Fruit fly (Drosophila melanogaster) whole organism, embryonic: Measurements from ENCODE around the gene CG7810.

Experiments used
- Adf1 ChIP-seq: fragments of 200-800 bp; sonication (Bioruptor generic); IDR thresholded peaks from 2 replicates; pipeline ENCODE4 v1.3.6; 2022; ENCODE audit warnings: missing biosample characterization, missing genetic modification characterization
- Antp ChIP-seq: fragments of 200-800 bp; sonication (Bioruptor generic); optimal IDR thresholded peaks from 3 replicates; lab custom pipeline; 2016; ENCODE audit warnings: missing biosample characterization, missing genetic modification characterization
- Atf3 ChIP-seq: fragments of 200-800 bp; sonication (Bioruptor generic); optimal IDR thresholded peaks from 3 replicates; lab custom pipeline; 2016; ENCODE audit warnings: missing biosample characterization, missing genetic modification characterization
- CG10654 ChIP-seq: fragments of 200-800 bp; sonication (Bioruptor generic); optimal IDR thresholded peaks from 2 replicates; lab custom pipeline; 2016; ENCODE audit warnings: missing biosample characterization, missing genetic modification characterization
- CG10979 ChIP-seq: fragments of 200-800 bp; sonication (Bioruptor generic); optimal IDR thresholded peaks from 2 replicates; lab custom pipeline; 2018; ENCODE audit warnings: missing biosample characterization, mild to moderate bottlenecking, missing genetic modification characterization, moderate library complexity
- CG11398 ChIP-seq: fragments of 200-800 bp; sonication (Bioruptor generic); optimal IDR thresholded peaks from 2 replicates; lab custom pipeline; 2016; ENCODE audit warnings: missing biosample characterization, missing genetic modification characterization
- CG11696 ChIP-seq: fragments of 200-800 bp; sonication (Bioruptor generic); IDR thresholded peaks from 2 replicates; pipeline ENCODE4 v1.3.6; 2022; ENCODE audit warnings: missing biosample characterization, missing genetic modification characterization
- CG12219 ChIP-seq: fragments of 200-800 bp; sonication (Bioruptor generic); optimal IDR thresholded peaks from 3 replicates; lab custom pipeline; 2018; ENCODE audit warnings: missing biosample characterization, mild to moderate bottlenecking, missing genetic modification characterization
- CG12236 ChIP-seq: fragments of 200-800 bp; sonication (Bioruptor generic); optimal IDR thresholded peaks from 2 replicates; lab custom pipeline; 2016; ENCODE audit warnings: missing biosample characterization, missing genetic modification characterization
- CG14014 ChIP-seq: fragments of 200-800 bp; sonication (Bioruptor generic); IDR thresholded peaks from 2 replicates; pipeline ENCODE4 v1.3.6; 2022; ENCODE audit warnings: missing biosample characterization, missing genetic modification characterization
- CG15479 ChIP-seq: fragments of 200-800 bp; sonication (Bioruptor generic); optimal IDR thresholded peaks from 3 replicates; lab custom pipeline; 2019; ENCODE audit warnings: missing biosample characterization, mild to moderate bottlenecking, missing genetic modification characterization, moderate library complexity
- CG16815 ChIP-seq: fragments of 200-800 bp; sonication (Bioruptor generic); optimal IDR thresholded peaks from 3 replicates; lab custom pipeline; 2017; ENCODE audit warnings: missing biosample characterization, mild to moderate bottlenecking, missing genetic modification characterization
- CG16863 ChIP-seq: fragments of 200-800 bp; sonication (Bioruptor generic); optimal IDR thresholded peaks from 3 replicates; lab custom pipeline; 2016; ENCODE audit warnings: missing biosample characterization, missing genetic modification characterization
- CG17912 ChIP-seq: fragments of 200-800 bp; sonication (Bioruptor generic); optimal IDR thresholded peaks from 2 replicates; lab custom pipeline; 2018; ENCODE audit warnings: missing biosample characterization, mild to moderate bottlenecking, missing genetic modification characterization
- CG6175 ChIP-seq: fragments of 200-800 bp; sonication (Bioruptor generic); IDR thresholded peaks from 3 replicates; pipeline ENCODE4 v1.3.6; 2022; ENCODE audit warnings: missing biosample characterization, missing genetic modification characterization
- CG6689 ChIP-seq: fragments of 200-800 bp; sonication (Bioruptor generic); IDR thresholded peaks from 2 replicates; pipeline ENCODE4 v1.3.6; 2022; ENCODE audit warnings: missing biosample characterization, missing genetic modification characterization
- CG7271 ChIP-seq: fragments of 200-800 bp; sonication (Bioruptor generic); optimal IDR thresholded peaks from 2 replicates; lab custom pipeline; 2018; ENCODE audit warnings: missing biosample characterization, mild to moderate bottlenecking, missing genetic modification characterization, moderate library complexity
- CG7357 ChIP-seq: fragments of 200-800 bp; sonication (Bioruptor generic); IDR thresholded peaks from 3 replicates; pipeline ENCODE4 v1.3.6; 2022; ENCODE audit warnings: missing biosample characterization, missing genetic modification characterization
- CG7987 ChIP-seq: fragments of 200-800 bp; sonication (Bioruptor generic); optimal IDR thresholded peaks from 2 replicates; lab custom pipeline; 2018; ENCODE audit warnings: missing biosample characterization, mild to moderate bottlenecking, missing genetic modification characterization, moderate library complexity
- CG8478 ChIP-seq: fragments of >200 bp; optimal IDR thresholded peaks from 2 replicates; lab custom pipeline; 2018
- CHES-1-like ChIP-seq: fragments of 200-800 bp; sonication (Bioruptor generic); optimal IDR thresholded peaks from 2 replicates; lab custom pipeline; 2016; ENCODE audit warnings: missing biosample characterization, missing genetic modification characterization
- ERR ChIP-seq: fragments of 200-800 bp; sonication (Bioruptor generic); optimal IDR thresholded peaks from 2 replicates; lab custom pipeline; 2016; ENCODE audit warnings: missing biosample characterization, missing genetic modification characterization
- Fer3 ChIP-seq: fragments of 200-800 bp; sonication (Bioruptor generic); optimal IDR thresholded peaks from 2 replicates; lab custom pipeline; 2018; ENCODE audit warnings: missing biosample characterization, mild to moderate bottlenecking, missing genetic modification characterization, moderate library complexity
- Jarid2 ChIP-seq: fragments of 200-800 bp; sonication (Bioruptor generic); optimal IDR thresholded peaks from 3 replicates; lab custom pipeline; 2017; ENCODE audit warnings: mild to moderate bottlenecking, missing biosample characterization, missing genetic modification reagents, missing genetic modification characterization
- Myb ChIP-seq: fragments of 200-800 bp; sonication (Bioruptor generic); optimal IDR thresholded peaks from 2 replicates; lab custom pipeline; 2016; ENCODE audit warnings: missing biosample characterization, missing genetic modification characterization
- Rfx ChIP-seq: fragments of 200-800 bp; sonication (Bioruptor generic); IDR thresholded peaks from 2 replicates; pipeline ENCODE4 v1.3.6; 2022; ENCODE audit warnings: missing biosample characterization, missing genetic modification characterization
- bsh ChIP-seq, 2 experiments: fragments of 200-800 bp; sonication (Bioruptor generic); optimal IDR thresholded peaks; 2 replicates each; lab custom pipeline; 2017 to 2018; ENCODE audit warnings: mild to moderate bottlenecking in 2 of 2, missing biosample characterization in 2 of 2, missing genetic modification characterization in 2 of 2, moderate library complexity in 1 of 2
- chinmo ChIP-seq: fragments of 200-800 bp; sonication (Bioruptor generic); IDR thresholded peaks from 4 replicates; pipeline ENCODE4 v1.3.6; 2022; ENCODE audit warnings: missing biosample characterization, missing genetic modification characterization; ENCODE audit not compliant: partially characterized antibody
- dati ChIP-seq: fragments of 200-800 bp; sonication (Bioruptor generic); IDR thresholded peaks from 2 replicates; pipeline ENCODE4 v1.3.6; 2022; ENCODE audit warnings: missing biosample characterization, missing genetic modification characterization
- disco-r ChIP-seq: fragments of 200-800 bp; sonication (Bioruptor generic); optimal IDR thresholded peaks from 2 replicates; lab custom pipeline; 2016; ENCODE audit warnings: missing biosample characterization, missing genetic modification characterization
- emc ChIP-seq: fragments of 200-800 bp; sonication (Bioruptor generic); optimal IDR thresholded peaks from 2 replicates; lab custom pipeline; 2016; ENCODE audit warnings: missing biosample characterization, missing genetic modification characterization
- esg ChIP-seq: fragments of 200-800 bp; sonication (Bioruptor generic); conservative IDR thresholded peaks from 2 replicates; pipeline ENCODE4 v1.3.6; 2022; ENCODE audit warnings: missing biosample characterization, missing genetic modification characterization
- ewg ChIP-seq: fragments of 200-800 bp; sonication (Bioruptor generic); optimal IDR thresholded peaks from 3 replicates; lab custom pipeline; 2017; ENCODE audit warnings: mild to moderate bottlenecking, missing biosample characterization, missing genetic modification reagents, missing genetic modification characterization
- ftz-f1 ChIP-seq: fragments of 200-800 bp; sonication (Bioruptor generic); optimal IDR thresholded peaks from 2 replicates; lab custom pipeline; 2016; ENCODE audit warnings: missing biosample characterization, missing genetic modification characterization
- gcm ChIP-seq: fragments of 200-800 bp; sonication (Bioruptor generic); optimal IDR thresholded peaks from 2 replicates; lab custom pipeline; 2019; ENCODE audit warnings: missing biosample characterization, mild to moderate bottlenecking, missing genetic modification characterization, moderate library complexity
- gsb ChIP-seq: fragments of 200-800 bp; sonication (Bioruptor generic); IDR thresholded peaks from 2 replicates; pipeline ENCODE4 v1.3.6; 2022; ENCODE audit warnings: missing biosample characterization, missing genetic modification characterization
- hkb ChIP-seq, 2 experiments: fragments of 200-800 bp in 1 of 2; fragments of >200 bp in 1 of 2; sonication (Bioruptor generic) in 1 of 2; IDR thresholded peaks in 1 of 2; optimal IDR thresholded peaks in 1 of 2; 2 replicates each; pipeline versions ENCODE4 v1.3.6 to Lab custom; 2017 to 2022; ENCODE audit warnings: missing biosample characterization in 1 of 2, missing genetic modification characterization in 1 of 2
- insv ChIP-seq, 2 experiments: fragments of 200-800 bp; sonication (Bioruptor generic); optimal IDR thresholded peaks; 3 replicates each; lab custom pipeline; 2016 to 2018; ENCODE audit warnings: missing biosample characterization in 2 of 2, missing genetic modification characterization in 2 of 2
- kay ChIP-seq: fragments of 200-800 bp; sonication (Bioruptor generic); optimal IDR thresholded peaks from 2 replicates; lab custom pipeline; 2016; ENCODE audit warnings: missing biosample characterization, missing genetic modification characterization
- ken ChIP-seq: fragments of 200-800 bp; sonication (Bioruptor generic); IDR thresholded peaks from 3 replicates; pipeline ENCODE4 v1.3.6; 2022; ENCODE audit warnings: missing biosample characterization, missing genetic modification characterization
- klu ChIP-seq: fragments of 200-800 bp; sonication (Bioruptor generic); IDR thresholded peaks from 2 replicates; pipeline ENCODE4 v1.3.6; 2022; ENCODE audit warnings: missing biosample characterization, missing genetic modification characterization
- otp ChIP-seq: fragments of 200-800 bp; sonication (Bioruptor generic); IDR thresholded peaks from 3 replicates; pipeline ENCODE4, ENCODE4 v1.3.6; 2022; ENCODE audit warnings: missing biosample characterization, missing genetic modification characterization
- pan ChIP-seq, 4 experiments: fragments of >200 bp in 3 of 4; fragments of 200-800 bp in 1 of 4; sonication (Bioruptor generic) in 1 of 4; optimal IDR thresholded peaks in 3 of 4; IDR thresholded peaks in 1 of 4; 2 replicates each; pipeline versions ENCODE4 v1.3.6 to Lab custom; 2017 to 2022; ENCODE audit warnings: missing biosample characterization in 2 of 4, missing genetic modification characterization in 2 of 4, mixed read lengths in 1 of 4
- sima ChIP-seq: fragments of 200-800 bp; sonication (Bioruptor generic); optimal IDR thresholded peaks from 2 replicates; lab custom pipeline; 2016; ENCODE audit warnings: missing biosample characterization, missing genetic modification characterization
- sr ChIP-seq: fragments of 200-800 bp; sonication (Bioruptor generic); IDR thresholded peaks from 3 replicates; pipeline ENCODE4 v1.3.6; 2022; ENCODE audit warnings: missing biosample characterization, missing genetic modification characterization
- tap ChIP-seq: fragments of 200-800 bp; optimal IDR thresholded peaks from 3 replicates; lab custom pipeline; 2019; ENCODE audit warnings: missing biosample characterization, mild to moderate bottlenecking, missing genetic modification characterization, moderate library complexity
- tup ChIP-seq: fragments of 200-800 bp; sonication (Bioruptor generic); optimal IDR thresholded peaks from 2 replicates; lab custom pipeline; 2016; ENCODE audit warnings: missing biosample characterization, mild to moderate bottlenecking, missing genetic modification characterization, moderate library complexity
- vvl ChIP-seq: fragments of 200-800 bp; sonication (Bioruptor generic); IDR thresholded peaks from 2 replicates; pipeline ENCODE4 v1.3.6; 2022; ENCODE audit warnings: missing biosample characterization, missing genetic modification characterization
- z ChIP-seq: fragments of 200-800 bp; sonication (Bioruptor generic); IDR thresholded peaks from 3 replicates; pipeline ENCODE4 v1.3.6; 2022; ENCODE audit warnings: missing biosample characterization, missing genetic modification characterization

CG7810 gene

DNA sequence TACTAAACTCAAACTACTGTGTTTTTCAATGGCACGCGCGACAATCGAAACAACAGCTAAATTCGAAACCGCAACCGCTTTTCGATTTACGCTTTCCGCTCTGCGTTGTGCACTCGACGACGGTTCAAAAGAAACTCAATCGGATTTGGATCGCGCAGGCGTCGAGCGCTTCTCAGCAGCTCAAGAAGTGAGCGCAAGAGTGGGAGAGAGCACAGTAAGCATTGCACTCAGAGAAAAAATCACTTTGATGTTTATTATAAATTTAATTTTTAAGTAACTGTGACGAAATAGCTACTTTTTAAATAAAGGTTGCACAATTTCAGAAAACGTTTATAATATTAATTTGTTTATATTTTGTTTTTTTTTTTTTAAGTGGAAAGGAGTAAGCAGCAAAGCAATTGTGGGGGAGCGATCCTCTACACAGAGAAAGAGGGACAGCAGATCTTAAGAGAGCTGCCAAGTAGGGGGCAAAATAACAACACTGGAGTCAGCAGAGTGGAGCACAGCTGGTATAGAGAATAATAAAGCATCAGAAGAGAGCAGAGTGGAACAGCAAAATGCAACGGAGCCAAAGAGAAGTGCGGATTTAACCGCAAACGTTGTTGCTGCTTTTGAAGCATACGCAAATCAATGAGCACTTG is 33.3 kb downstream of the CG7810 start (continued):
- peak; percentile 63 for TF ChIP-seq hkb (optimal IDR thresholded peaks at IDR 0.05; lab: Kevin White, UChicago)
- peak; percentile 99 for TF ChIP-seq hkb (GFP tag; IDR thresholded peaks at IDR 0.05; lab: Robert Waterston, UW)
- peak; percentile 85 for TF ChIP-seq disco-r
- peak; percentile 96 for TF ChIP-seq CG11696 (GFP tag; lab: Robert Waterston, UW)
- peak; percentile 11 to 62 for TF ChIP-seq insv (GFP tag; optimal IDR thresholded peaks at IDR 0.05; lab: Kevin White, UChicago)
- TF ChIP-seq sr (GFP tag; lab: Robert Waterston, UW) = peak; percentile 95
- TF ChIP-seq CHES-1-like = peak; percentile 82
- TF ChIP-seq sima (GFP tag; lab: Kevin White, UChicago) = peak; percentile 82
- peak; percentile 93 for TF ChIP-seq CG7987
- TF ChIP-seq ewg (GFP tag; lab: Kevin White, UChicago) = peak; percentile 94
- TF ChIP-seq CG7271 (tag; lab: Kevin White, UChicago) = peak; percentile 92
- peak; percentile 96 for TF ChIP-seq CG16815 (GFP tag; lab: Kevin White, UChicago)
- TF ChIP-seq tap (tag; lab: Kevin White, UChicago) = peak; percentile 93
- TF ChIP-seq Antp (GFP tag; lab: Kevin White, UChicago) = peak; percentile 58
- TF ChIP-seq Atf3 (GFP tag; lab: Kevin White, UChicago) = peak; percentile 87
- 0 out of 4 replicates have a peak, but pooled peaks have one; percentile 51 for TF ChIP-seq chinmo (GFP tag; lab: Robert Waterston, UW)
- TF ChIP-seq z (GFP tag; lab: Robert Waterston, UW) = peak; percentile 97
- TF ChIP-seq Adf1 = peak; percentile 79
- peak; percentile 98 for TF ChIP-seq ken (GFP tag; lab: Robert Waterston, UW)
- peak; percentile 99 for TF ChIP-seq otp (GFP tag; lab: Robert Waterston, UW)
- peak; percentile 96 for TF ChIP-seq Fer3 (tag; lab: Kevin White, UChicago)
- peak; percentile 84 for TF ChIP-seq CG17912 (GFP tag; lab: Kevin White, UChicago)
- TF ChIP-seq CG10979 (tag; lab: Kevin White, UChicago) = peak; percentile 99
- TF ChIP-seq CG11398 (GFP tag; lab: Kevin White, UChicago) = peak; percentile 84
- no peak for TF ChIP-seq pan (optimal IDR thresholded peaks at IDR 0.05; lab: Kevin White, UChicago)
- peak in 1 of 2 experiments; percentile 99 for TF ChIP-seq pan (GFP tag; optimal IDR thresholded peaks at IDR 0.05 in 1 of 2, IDR thresholded peaks at IDR 0.05 in 1 of 2)
- TF ChIP-seq esg (GFP tag; lab: Robert Waterston, UW) = peak; percentile 98
- peak; percentile 97 for TF ChIP-seq CG10654
- TF ChIP-seq dati (GFP tag; lab: Robert Waterston, UW) = peak; percentile 97
- TF ChIP-seq Rfx = peak; percentile 97
- peak; percentile 96 for TF ChIP-seq klu (GFP tag; lab: Robert Waterston, UW)
- TF ChIP-seq tup (GFP tag; lab: Kevin White, UChicago) = peak; percentile 97
- peak; percentile 88 for TF ChIP-seq CG16863 (GFP tag; lab: Kevin White, UChicago)
- TF ChIP-seq gcm (GFP tag; lab: Kevin White, UChicago) = peak; percentile 99
- peak; percentile 63 for TF ChIP-seq emc (GFP tag; lab: Kevin White, UChicago)
- TF ChIP-seq gsb (GFP tag; lab: Robert Waterston, UW) = peak; percentile 97
- TF ChIP-seq CG6689 (GFP tag; lab: Robert Waterston, UW) = peak; percentile 99
- peak; percentile 82 for TF ChIP-seq ERR (GFP tag; lab: Kevin White, UChicago)
- peak; percentile 95 for TF ChIP-seq CG6175 (GFP tag; lab: Robert Waterston, UW)
- peak; percentile 94 for TF ChIP-seq CG12219 (GFP tag; lab: Kevin White, UChicago)
- TF ChIP-seq Myb (GFP tag; lab: Kevin White, UChicago) = peak; percentile 56
- TF ChIP-seq ftz-f1 (GFP tag; lab: Kevin White, UChicago) = peak; percentile 73
- TF ChIP-seq CG15479 (GFP tag; lab: Kevin White, UChicago) = peak; percentile 79
- TF ChIP-seq kay (GFP tag; lab: Kevin White, UChicago) = peak; percentile 97
- TF ChIP-seq Jarid2 (GFP tag; lab: Kevin White, UChicago) = peak; percentile 88
- peak; percentile 100 for TF ChIP-seq vvl (GFP tag; lab: Robert Waterston, UW)
- no peak for TF ChIP-seq CG8478
- TF ChIP-seq CG7357 (GFP tag; lab: Robert Waterston, UW) = peak; percentile 93
- peak; percentile 98 for TF ChIP-seq CG14014
- peak; percentile 85 for TF ChIP-seq CG12236 (GFP tag; lab: Kevin White, UChicago)
- peak; percentile 97 to 99 for TF ChIP-seq bsh (GFP tag; optimal IDR thresholded peaks at IDR 0.05; lab: Kevin White, UChicago)
